Fruit fly (Drosophila melanogaster): ENCODE results near the gene CG6168.

DNA sequence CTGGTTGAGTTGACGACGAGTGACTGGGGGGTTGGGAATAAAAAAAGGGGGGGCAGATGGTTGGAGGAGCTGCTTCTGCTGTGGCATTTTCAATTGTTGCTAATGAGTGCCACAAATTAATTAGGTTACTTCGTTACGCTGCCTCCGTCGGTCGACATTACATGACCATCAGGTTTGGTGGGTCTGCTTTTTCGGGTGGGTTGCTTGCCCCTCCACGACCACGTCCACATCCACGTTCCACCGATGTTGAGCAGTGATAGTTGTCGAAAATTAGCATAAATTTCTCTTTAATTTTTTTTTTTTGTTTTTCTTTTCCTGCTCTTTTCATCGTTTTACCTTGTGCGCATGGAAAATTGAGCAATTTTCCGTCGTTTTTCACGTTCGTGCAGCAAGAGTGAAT lies 13.0 kb downstream of the CG6168 start:
- TF ChIP-seq Pif1B (GFP tag; optimal IDR thresholded peaks at IDR 0.05) (no peak), CG4496 (GFP tag; IDR thresholded peaks at IDR 0.05) (no peak), rn (GFP tag; IDR thresholded peaks at IDR 0.05) (no peak), CG8159 (tag; optimal IDR thresholded peaks at IDR 0.05) (no peak), CG14655 (GFP tag; optimal IDR thresholded peaks at IDR 0.05) (no peak), fd96Ca (GFP tag; IDR thresholded peaks at IDR 0.05) (no peak), D1 (tag; optimal IDR thresholded peaks at IDR 0.05) (no peak), CG32121 (GFP tag; IDR thresholded peaks at IDR 0.05) (no peak), Snoo (tag; optimal IDR thresholded peaks at IDR 0.05) (no peak), CG8301 (tag; optimal IDR thresholded peaks at IDR 0.05) (no peak)

All from whole organism, pupa.